Worm (Caenorhabditis elegans): Measurements from ENCODE around the gene D2045.7.

The D2045.7 gene

ce11 chrIII:10461164-10461546 lies 18.1 kb upstream of the D2045.7 start, which contains the start of gene atx-2 (continued):
- TF ChIP-seq F39B2.1 (GFP tag; IDR thresholded peaks at IDR 0.05): 0 out of 2 replicates have a peak, but pooled peaks have one; percentile 48
- TF ChIP-seq ets-4 (GFP tag; optimal IDR thresholded peaks at IDR 0.05): peak; percentile 88
- TF ChIP-seq F23B12.7 (tag; optimal IDR thresholded peaks at IDR 0.05; ENCODE audit: insufficient read depth): no peak
- TF ChIP-seq sptf-2 (GFP tag; optimal IDR thresholded peaks at IDR 0.05): peak; percentile 88
- TF ChIP-seq F49E8.2 (tag; optimal IDR thresholded peaks at IDR 0.05; ENCODE audit: insufficient read depth): peak; percentile 86
- TF ChIP-seq madf-8 (GFP tag; conservative IDR thresholded peaks at IDR 0.05): peak; percentile 61
- peak; percentile 86 for TF ChIP-seq Y67H2A.10 (GFP tag; conservative IDR thresholded peaks at IDR 0.05)
- TF ChIP-seq nhr-90 (tag; optimal IDR thresholded peaks at IDR 0.05): peak; percentile 85
- peak; percentile 81 for TF ChIP-seq repo-1 (tag; optimal IDR thresholded peaks at IDR 0.05)
- peak; percentile 74 for TF ChIP-seq lin-40 (tag; optimal IDR thresholded peaks at IDR 0.05)
- peak; percentile 58 for TF ChIP-seq snpc-1.3 (tag; optimal IDR thresholded peaks at IDR 0.05; ENCODE audit: insufficient read depth)
- no peak for TF ChIP-seq F57C9.4 (tag; optimal IDR thresholded peaks at IDR 0.05)
- TF ChIP-seq bed-2 (GFP tag; IDR thresholded peaks at IDR 0.05): peak; percentile 81
- TF ChIP-seq mcd-1 (GFP tag; IDR thresholded peaks at IDR 0.05): peak; percentile 96
- peak; percentile 97 for TF ChIP-seq dox-1 (GFP tag; IDR thresholded peaks at IDR 0.05)
- peak; percentile 54; the same call in 1 of the 2 replicates for TF ChIP-seq ceh-40 (GFP tag; IDR thresholded peaks at IDR 0.05)
- peak; percentile 95 for TF ChIP-seq pbrm-1 (GFP tag; IDR thresholded peaks at IDR 0.05)
- TF ChIP-seq gei-17 (GFP tag; optimal IDR thresholded peaks at IDR 0.05): peak; percentile 49
- peak; percentile 99 for TF ChIP-seq ceh-100 (GFP tag; IDR thresholded peaks at IDR 0.05)
- peak; percentile 84 for TF ChIP-seq ekl-4 (GFP tag; IDR thresholded peaks at IDR 0.05)
- TF ChIP-seq let-526 (GFP tag; IDR thresholded peaks at IDR 0.05): peak; percentile 67; the same call in 1 of the 2 replicates
- peak; percentile 76 for TF ChIP-seq mel-28 (tag; optimal IDR thresholded peaks at IDR 0.05; ENCODE audit: borderline replicate concordance)
- peak; percentile 95 for TF ChIP-seq ztf-28 (GFP tag; IDR thresholded peaks at IDR 0.05)
- TF ChIP-seq bed-1 (GFP tag; IDR thresholded peaks at IDR 0.05): no peak
- peak; percentile 70 for TF ChIP-seq attf-3 (GFP tag; conservative IDR thresholded peaks at IDR 0.05)
- peak; percentile 61 for TF ChIP-seq ztf-26 (tag; optimal IDR thresholded peaks at IDR 0.05)
- TF ChIP-seq cebp-1 (GFP tag; IDR thresholded peaks at IDR 0.05): peak; percentile 82
- TF ChIP-seq cebp-1 (tag; optimal IDR thresholded peaks at IDR 0.05): peak; percentile 95
- peak; percentile 66 for TF ChIP-seq F10E7.11 (tag; optimal IDR thresholded peaks at IDR 0.05)
- TF ChIP-seq egrh-3 (GFP tag; IDR thresholded peaks at IDR 0.05): peak; percentile 79
- TF ChIP-seq pha-4 (tag; optimal IDR thresholded peaks at IDR 0.05): no peak
- peak; percentile 83 for TF ChIP-seq atf-7 (tag; optimal IDR thresholded peaks at IDR 0.05)
- peak; percentile 72 for TF ChIP-seq tbp1 (GFP tag; optimal IDR thresholded peaks at IDR 0.05)
- TF ChIP-seq nhr-120 (GFP tag; IDR thresholded peaks at IDR 0.05): no peak
- TF ChIP-seq athp-1 (tag; optimal IDR thresholded peaks at IDR 0.05): peak; percentile 96
- TF ChIP-seq nhr-27 (tag; optimal IDR thresholded peaks at IDR 0.05): no peak
- peak; percentile 96 for TF ChIP-seq ceh-27 (GFP tag; optimal IDR thresholded peaks at IDR 0.05)
- TF ChIP-seq madf-10 (tag; optimal IDR thresholded peaks at IDR 0.05): peak; percentile 89
- TF ChIP-seq F52B5.7 (tag; optimal IDR thresholded peaks at IDR 0.05): peak; percentile 97
- TF ChIP-seq lag-1 (GFP tag; IDR thresholded peaks at IDR 0.05): no peak
- TF ChIP-seq ceh-91 (GFP tag; IDR thresholded peaks at IDR 0.05): peak; percentile 85
- peak; percentile 91 for TF ChIP-seq rcor-1 (GFP tag; IDR thresholded peaks at IDR 0.05)
- peak; percentile 79 for TF ChIP-seq attf-6 (GFP tag; IDR thresholded peaks at IDR 0.05)
- peak; percentile 80 for TF ChIP-seq aptf-2 (GFP tag; conservative IDR thresholded peaks at IDR 0.05)
- 0 out of 2 replicates have a peak, but pooled peaks have one; percentile 70 for TF ChIP-seq sea-2 (GFP tag; IDR thresholded peaks at IDR 0.05)
- TF ChIP-seq die-1 (tag; optimal IDR thresholded peaks at IDR 0.05): peak; percentile 90
- peak; percentile 42 for TF ChIP-seq mxl-1 (tag; optimal IDR thresholded peaks at IDR 0.05)
- TF ChIP-seq dpl-1 (GFP tag; optimal IDR thresholded peaks at IDR 0.05): peak; percentile 35
- peak; percentile 83 for TF ChIP-seq lir-1 (GFP tag; conservative IDR thresholded peaks at IDR 0.05)

Data from whole organism, young adult.